Fruit fly (Drosophila melanogaster) whole organism, prepupa: Measurements from ENCODE around the gene CG14355.

Experiments used
- Blimp-1 ChIP-seq: fragments of 200-800 bp; sonication (Bioruptor generic); optimal IDR thresholded peaks from 3 replicates; lab custom pipeline; 2017; ENCODE audit warnings: missing biosample characterization, missing genetic modification characterization, mild to moderate bottlenecking, moderate library complexity, missing genetic modification reagents
- CG10631 ChIP-seq: fragments of 200-800 bp; sonication (Bioruptor generic); optimal IDR thresholded peaks from 2 replicates; lab custom pipeline; 2016; ENCODE audit warnings: missing biosample characterization, missing genetic modification characterization
- CG10669 ChIP-seq: fragments of 200-800 bp; sonication (Bioruptor generic); optimal IDR thresholded peaks from 3 replicates; lab custom pipeline; 2018; ENCODE audit warnings: missing biosample characterization, mild to moderate bottlenecking, missing genetic modification characterization, moderate library complexity
- CG11762 ChIP-seq: fragments of 200-800 bp; sonication (Bioruptor generic); optimal IDR thresholded peaks from 3 replicates; lab custom pipeline; 2016; ENCODE audit warnings: missing biosample characterization, missing genetic modification characterization; ENCODE audit not compliant: insufficient read depth
- CG11902 ChIP-seq: fragments of 200-800 bp; sonication (Bioruptor generic); optimal IDR thresholded peaks from 3 replicates; lab custom pipeline; 2016; ENCODE audit warnings: missing biosample characterization, missing genetic modification characterization
- CG15336 ChIP-seq: fragments of 200-800 bp; sonication (Bioruptor generic); IDR thresholded peaks from 2 replicates; pipeline ENCODE4 v1.3.6; 2022; ENCODE audit warnings: missing biosample characterization, missing genetic modification characterization
- CG16779 ChIP-seq: fragments of 200-800 bp; sonication (Bioruptor generic); optimal IDR thresholded peaks from 3 replicates; lab custom pipeline; 2017; ENCODE audit warnings: missing biosample characterization, mild to moderate bottlenecking, missing genetic modification characterization
- CG3032 ChIP-seq: fragments of 200-800 bp; optimal IDR thresholded peaks from 2 replicates; lab custom pipeline; 2019; ENCODE audit warnings: missing biosample characterization, mild to moderate bottlenecking, missing genetic modification characterization, moderate library complexity
- CG31627 ChIP-seq: fragments of 200-800 bp; sonication (Bioruptor generic); optimal IDR thresholded peaks from 3 replicates; lab custom pipeline; 2016; ENCODE audit warnings: missing biosample characterization, missing genetic modification characterization
- CG32006 ChIP-seq: fragments of 200-800 bp; sonication (Bioruptor generic); optimal IDR thresholded peaks from 3 replicates; lab custom pipeline; 2017; ENCODE audit warnings: missing biosample characterization, mild to moderate bottlenecking, missing genetic modification characterization
- CG34406 ChIP-seq: fragments of 200-800 bp; sonication (Bioruptor generic); optimal IDR thresholded peaks from 3 replicates; lab custom pipeline; 2016; ENCODE audit warnings: missing biosample characterization, missing genetic modification characterization
- CG3919 ChIP-seq: fragments of 200-800 bp; sonication (Bioruptor generic); optimal IDR thresholded peaks from 3 replicates; lab custom pipeline; 2016; ENCODE audit warnings: missing biosample characterization, missing genetic modification characterization
- CG4318 ChIP-seq: fragments of 200-800 bp; sonication (Bioruptor generic); optimal IDR thresholded peaks from 3 replicates; lab custom pipeline; 2017; ENCODE audit warnings: missing biosample characterization, mild to moderate bottlenecking, missing genetic modification characterization
- CG6163 ChIP-seq: fragments of 200-800 bp; sonication (Bioruptor generic); IDR thresholded peaks from 3 replicates; pipeline ENCODE4 v1.3.6; 2022; ENCODE audit warnings: missing biosample characterization, missing genetic modification characterization
- CG6276 ChIP-seq: fragments of 200-800 bp; sonication (Bioruptor generic); optimal IDR thresholded peaks from 2 replicates; lab custom pipeline; 2017; ENCODE audit warnings: missing biosample characterization, mild to moderate bottlenecking, missing genetic modification characterization
- CG6792 ChIP-seq: fragments of 200-800 bp; sonication (Bioruptor generic); optimal IDR thresholded peaks from 3 replicates; lab custom pipeline; 2016; ENCODE audit warnings: missing biosample characterization, missing genetic modification characterization
- CG6854 ChIP-seq: fragments of 200-800 bp; sonication (Bioruptor generic); optimal IDR thresholded peaks from 2 replicates; lab custom pipeline; 2017; ENCODE audit warnings: missing biosample characterization, mild to moderate bottlenecking, missing genetic modification characterization
- CG8632 ChIP-seq: fragments of 200-800 bp; sonication (Bioruptor generic); optimal IDR thresholded peaks from 3 replicates; lab custom pipeline; 2016; ENCODE audit warnings: missing biosample characterization, missing genetic modification characterization
- Eip75B ChIP-seq: fragments of 200-800 bp; sonication (Bioruptor generic); optimal IDR thresholded peaks from 3 replicates; lab custom pipeline; 2016; ENCODE audit warnings: missing biosample characterization, missing genetic modification characterization
- Ets21C ChIP-seq: fragments of 200-800 bp; sonication (Bioruptor generic); optimal IDR thresholded peaks from 3 replicates; lab custom pipeline; 2016; ENCODE audit warnings: missing biosample characterization, missing genetic modification characterization
- Ets96B ChIP-seq: fragments of 200-800 bp; optimal IDR thresholded peaks from 2 replicates; lab custom pipeline; 2019; ENCODE audit warnings: missing biosample characterization, mild to moderate bottlenecking, missing genetic modification characterization, moderate library complexity
- Gug ChIP-seq: fragments of 200-800 bp; sonication (Bioruptor generic); IDR thresholded peaks from 2 replicates; pipeline ENCODE4 v1.3.6; 2022; ENCODE audit warnings: missing biosample characterization, missing genetic modification characterization
- Met ChIP-seq: fragments of 200-800 bp; sonication (Bioruptor generic); optimal IDR thresholded peaks from 3 replicates; lab custom pipeline; 2016; ENCODE audit warnings: missing biosample characterization, missing genetic modification characterization
- OdsH ChIP-seq: fragments of 200-800 bp; sonication (Bioruptor generic); optimal IDR thresholded peaks from 3 replicates; lab custom pipeline; 2016; ENCODE audit warnings: missing biosample characterization, missing genetic modification characterization
- Smox ChIP-seq: fragments of 200-800 bp; sonication (Bioruptor generic); optimal IDR thresholded peaks from 3 replicates; lab custom pipeline; 2016; ENCODE audit warnings: missing biosample characterization, missing genetic modification characterization
- Sox14 ChIP-seq: fragments of 200-800 bp; sonication (Bioruptor generic); optimal IDR thresholded peaks from 3 replicates; lab custom pipeline; 2016; ENCODE audit warnings: missing biosample characterization, missing genetic modification characterization
- Sox15 ChIP-seq: fragments of 200-800 bp; sonication (Bioruptor generic); optimal IDR thresholded peaks from 3 replicates; lab custom pipeline; 2016; ENCODE audit warnings: missing biosample characterization, missing genetic modification characterization
- achi ChIP-seq: fragments of 200-800 bp; sonication (Bioruptor generic); optimal IDR thresholded peaks from 3 replicates; lab custom pipeline; 2016; ENCODE audit warnings: missing biosample characterization, missing genetic modification characterization
- dac ChIP-seq: fragments of 200-800 bp; sonication (Bioruptor generic); optimal IDR thresholded peaks from 2 replicates; lab custom pipeline; 2017; ENCODE audit warnings: missing biosample characterization, mild to moderate bottlenecking, missing genetic modification characterization
- eg ChIP-seq: fragments of 200-800 bp; sonication (Bioruptor generic); IDR thresholded peaks from 3 replicates; pipeline ENCODE4 v1.3.6; 2022; ENCODE audit warnings: missing biosample characterization, missing genetic modification characterization
- esn ChIP-seq: fragments of 200-800 bp; sonication (Bioruptor generic); optimal IDR thresholded peaks from 2 replicates; lab custom pipeline; 2016; ENCODE audit warnings: missing biosample characterization, mild to moderate bottlenecking, missing genetic modification characterization, moderate library complexity
- fd59A ChIP-seq: fragments of 200-800 bp; sonication (Bioruptor generic); optimal IDR thresholded peaks from 2 replicates; lab custom pipeline; 2017; ENCODE audit warnings: missing biosample characterization, mild to moderate bottlenecking, missing genetic modification characterization, missing genetic modification reagents
- fd85E ChIP-seq: fragments of 200-800 bp; sonication (Bioruptor generic); optimal IDR thresholded peaks from 3 replicates; lab custom pipeline; 2016; ENCODE audit warnings: missing biosample characterization, missing genetic modification characterization
- fkh ChIP-seq: fragments of 200-800 bp; sonication (Bioruptor generic); optimal IDR thresholded peaks from 3 replicates; lab custom pipeline; 2017; ENCODE audit warnings: missing biosample characterization, mild to moderate bottlenecking, missing genetic modification characterization, moderate library complexity
- lz ChIP-seq: fragments of 200-800 bp; sonication (Bioruptor generic); optimal IDR thresholded peaks from 3 replicates; lab custom pipeline; 2016; ENCODE audit warnings: missing biosample characterization, missing genetic modification characterization
- salr ChIP-seq, 2 experiments: fragments of 200-800 bp; sonication (Bioruptor generic); optimal IDR thresholded peaks; 3 replicates each; lab custom pipeline; 2016 to 2018; ENCODE audit warnings: missing biosample characterization in 2 of 2, missing genetic modification characterization in 2 of 2, mild to moderate bottlenecking in 1 of 2
- svp ChIP-seq: fragments of 200-800 bp; sonication (Bioruptor generic); peaks from one replicate; lab custom pipeline; 2016; ENCODE audit warnings: missing biosample characterization, missing genetic modification characterization
- topi ChIP-seq: fragments of 200-800 bp; sonication (Bioruptor generic); optimal IDR thresholded peaks from 3 replicates; lab custom pipeline; 2016; ENCODE audit warnings: missing biosample characterization, missing genetic modification characterization

Gene CG14355

dm6 chr3R:14122347-14122812, 29.4 kb downstream of the CG14355 start, which contains the start of the genes Abi and twf (continued):
- TF ChIP-seq esn (GFP tag; lab: Kevin White, UChicago) (peak; percentile 77), Eip75B (GFP tag; lab: Kevin White, UChicago) (no peak), CG3032 (tag; lab: Kevin White, UChicago) (peak; percentile 48), Sox15 (peak; percentile 46), CG11762 (GFP tag; lab: Kevin White, UChicago) (peak; percentile 37), Gug (no peak), CG4318 (no peak), CG32006 (GFP tag; lab: Kevin White, UChicago) (no peak)
- TF ChIP-seq, all 60 proteins: peak for 34

- TF ChIP-seq lz (GFP tag; lab: Kevin White, UChicago) (no peak), esn (GFP tag; lab: Kevin White, UChicago) (no peak)
- TF ChIP-seq, all 60 proteins: peak for 0
These were observed 33.4 kb downstream of the CG14355 start, which contains the start of gene Kif19A for dm6 chr3R:14118350-14118749. TSS of gene Kif19A (minus strand) at chr3R:14118450.

DNA sequence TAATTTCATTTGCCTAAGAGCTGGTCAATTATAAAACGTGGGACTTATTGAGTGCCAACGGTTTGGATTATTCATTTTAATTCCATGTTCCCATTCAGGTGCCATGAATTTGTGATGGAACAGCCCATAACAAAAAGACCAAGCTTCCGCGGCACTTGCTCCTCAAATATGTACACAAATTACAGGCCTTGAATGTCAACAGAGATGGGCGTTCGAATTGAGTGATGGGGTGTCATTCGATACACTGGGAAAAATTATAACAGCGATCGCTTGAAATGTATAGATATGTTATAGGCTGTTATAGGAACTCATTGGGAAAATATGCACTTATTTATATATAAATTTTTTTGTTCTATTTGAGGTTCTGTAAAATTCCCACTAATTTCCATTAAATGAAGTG, 35.7 kb downstream of the CG14355 start:
- TF ChIP-seq CG31627 (GFP tag; lab: Kevin White, UChicago) = no peak
- TF ChIP-seq fkh (GFP tag; lab: Kevin White, UChicago) = no peak
- TF ChIP-seq OdsH (GFP tag; lab: Kevin White, UChicago) = no peak

DNA sequence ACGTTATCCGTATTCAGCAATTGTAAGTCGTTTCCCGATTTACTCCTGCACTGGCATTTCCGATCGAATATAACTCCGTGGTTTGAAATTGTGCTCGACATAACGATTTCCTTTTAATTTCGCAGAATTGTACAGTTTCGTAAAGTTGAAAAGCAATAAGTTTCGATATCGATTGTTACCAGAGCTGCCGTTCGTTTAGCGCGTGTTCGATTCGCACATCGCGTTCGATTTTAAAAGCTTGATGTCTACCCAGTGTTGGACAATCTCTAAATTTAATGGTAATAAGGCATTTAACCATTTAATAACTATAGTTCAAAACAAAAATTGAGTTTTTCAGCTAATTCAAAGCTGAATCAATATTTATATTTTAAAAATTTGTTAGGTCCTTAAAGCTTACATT, 39.7 kb downstream of the CG14355 start, which contains the start of gene CG14357:
CG14357 (minus strand) TSS at position 101 of the 400 bp plus-strand sequence.
- no peak for TF ChIP-seq CG10631 (GFP tag; lab: Kevin White, UChicago)
- no peak for TF ChIP-seq CG15336 (GFP tag; lab: Robert Waterston, UW)
- TF ChIP-seq salr (GFP tag; optimal IDR thresholded peaks at IDR 0.05; lab: Kevin White, UChicago) = no peak
- no peak for TF ChIP-seq CG11762 (GFP tag; lab: Kevin White, UChicago)
- no peak for TF ChIP-seq svp (GFP tag; lab: Kevin White, UChicago)

- TF ChIP-seq salr (GFP tag; optimal IDR thresholded peaks at IDR 0.05; lab: Kevin White, UChicago) (no peak), CG11902 (GFP tag; lab: Kevin White, UChicago) (no peak), CG3919 (no peak), fkh (GFP tag; lab: Kevin White, UChicago) (no peak), esn (GFP tag; lab: Kevin White, UChicago) (no peak), Smox (GFP tag; lab: Kevin White, UChicago) (no peak), CG6792 (GFP tag; lab: Kevin White, UChicago) (no peak), CG16779 (tag; lab: Kevin White, UChicago) (no peak), fd59A (GFP tag; lab: Kevin White, UChicago) (no peak), Blimp-1 (GFP tag; lab: Kevin White, UChicago) (no peak), CG6276 (GFP tag; lab: Kevin White, UChicago) (no peak), achi (GFP tag; lab: Kevin White, UChicago) (no peak), CG4318 (no peak), Ets21C (GFP tag; lab: Kevin White, UChicago) (no peak), CG8632 (GFP tag; lab: Kevin White, UChicago) (no peak), CG31627 (GFP tag; lab: Kevin White, UChicago) (no peak), CG6163 (GFP tag; lab: Robert Waterston, UW) (no peak)
These were observed 42.6 kb downstream of the CG14355 start, which contains the start of gene Or88a for dm6 chr3R:14109145-14109544. TSS of gene Or88a (plus strand) at chr3R:14109445.

DNA sequence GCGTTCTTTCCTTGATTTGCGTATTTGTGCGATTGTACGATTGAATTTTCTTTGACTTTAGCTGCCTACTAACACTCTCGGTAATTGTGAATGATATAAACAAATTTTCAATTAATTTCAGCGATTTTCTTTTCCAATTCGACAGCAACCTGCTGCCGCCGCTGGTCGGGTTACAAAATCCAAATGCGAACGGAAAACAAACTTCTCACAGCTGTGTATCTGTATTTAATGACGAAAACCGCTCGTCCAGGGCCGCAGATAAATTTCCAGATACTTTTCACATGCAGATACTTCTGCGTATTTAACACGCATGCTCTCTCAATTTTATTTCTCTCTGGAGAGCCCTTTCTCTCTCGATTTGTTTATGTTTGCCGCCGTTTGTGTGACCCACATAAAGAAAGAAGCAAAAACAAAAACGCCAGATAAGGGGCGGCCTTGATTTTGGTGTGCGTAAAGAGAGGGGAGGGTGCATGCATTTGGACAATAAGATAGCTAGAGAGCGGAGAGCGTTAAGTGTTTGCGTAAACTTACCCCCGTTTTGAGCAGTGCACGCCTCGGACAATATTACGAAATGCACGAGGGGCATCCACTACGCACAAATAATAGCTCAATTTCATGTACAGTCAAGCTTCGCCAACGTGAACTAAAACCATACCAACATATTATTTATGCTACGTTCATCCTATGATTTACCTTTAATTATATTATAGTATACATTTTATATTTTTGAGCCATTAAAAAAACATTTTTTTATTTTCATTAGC, 43.4 kb downstream of the CG14355 start, which contains the start of gene CG12402:
CG12402 (minus strand) TSS at position 164 of the 764 bp plus-strand sequence.
- TF ChIP-seq salr (GFP tag; optimal IDR thresholded peaks at IDR 0.05; lab: Kevin White, UChicago) (no peak), CG6163 (GFP tag; lab: Robert Waterston, UW) (peak; percentile 57; the same call in 1 of the 3 replicates), fd85E (GFP tag; lab: Kevin White, UChicago) (no peak), CG15336 (GFP tag; lab: Robert Waterston, UW) (peak; percentile 60; the same call in 1 of the 2 replicates), Sox14 (GFP tag; lab: Kevin White, UChicago) (no peak), CG6854 (GFP tag; lab: Kevin White, UChicago) (no peak), eg (GFP tag; lab: Robert Waterston, UW) (peak; percentile 69), Smox (GFP tag; lab: Kevin White, UChicago) (no peak), topi (GFP tag; lab: Kevin White, UChicago) (no peak), CG10669 (peak; percentile 35), CG16779 (tag; lab: Kevin White, UChicago) (peak; percentile 11), achi (GFP tag; lab: Kevin White, UChicago) (peak; percentile 34), Blimp-1 (GFP tag; lab: Kevin White, UChicago) (no peak), CG34406 (GFP tag; lab: Kevin White, UChicago) (peak; percentile 17), CG11762 (GFP tag; lab: Kevin White, UChicago) (no peak), dac (GFP tag; lab: Kevin White, UChicago) (peak; percentile 35), Met (GFP tag; lab: Kevin White, UChicago) (no peak), Ets96B (tag; lab: Kevin White, UChicago) (peak; percentile 6)
